Worm (Caenorhabditis elegans) whole organism, early embryonic: ENCODE measurements around the gene C05E11.2.

Experiments used
- B0310.2 ChIP-seq: sonication (generic microtip); optimal IDR thresholded peaks from 2 replicates; lab custom pipeline; 2016; ENCODE audit warnings: mild to moderate bottlenecking, missing genetic modification characterization, missing compliant biosample characterization
- F13C5.2 ChIP-seq: sonication (generic microtip); optimal IDR thresholded peaks from 2 replicates; lab custom pipeline; 2017; ENCODE audit warnings: mild to moderate bottlenecking, missing genetic modification characterization, inconsistent platforms, missing compliant biosample characterization
- aly-1 ChIP-seq: sonication (generic microtip); optimal IDR thresholded peaks from 2 replicates; lab custom pipeline; 2016; ENCODE audit warnings: missing genetic modification characterization, missing compliant biosample characterization
- ama-1 ChIP-seq: fragments of 150-350 bp; optimal IDR thresholded peaks from 2 replicates; lab custom pipeline; 2014
- ceh-13 ChIP-seq: fragments of 200-800 bp; sonication (Bioruptor generic); optimal IDR thresholded peaks from 2 replicates; lab custom pipeline; 2018; ENCODE audit warnings: mild to moderate bottlenecking, missing genetic modification characterization, missing compliant biosample characterization
- ceh-36 ChIP-seq: sonication (generic microtip); optimal IDR thresholded peaks from 2 replicates; lab custom pipeline; 2016; ENCODE audit warnings: missing genetic modification characterization, inconsistent platforms, missing compliant biosample characterization
- ets-7 ChIP-seq: sonication (generic microtip); optimal IDR thresholded peaks from 2 replicates; lab custom pipeline; 2016; ENCODE audit warnings: missing genotype, missing genetic modification characterization, missing compliant biosample characterization
- hmg-4 ChIP-seq: fragments of 200-800 bp; sonication (Bioruptor generic); optimal IDR thresholded peaks from 2 replicates; lab custom pipeline; 2018; ENCODE audit warnings: mild to moderate bottlenecking, missing genetic modification characterization, missing compliant biosample characterization
- pes-1 ChIP-seq: fragments of 200-800 bp; sonication (Bioruptor generic); IDR thresholded peaks from 2 replicates; pipeline ENCODE4 v1.3.6; 2022; ENCODE audit warnings: missing genetic modification reagents, missing genetic modification characterization, missing compliant biosample characterization
- scrt-1 ChIP-seq: fragments of 200-800 bp; sonication (Bioruptor generic); IDR thresholded peaks from 2 replicates; pipeline ENCODE4 v1.3.6; 2022; ENCODE audit warnings: missing genetic modification characterization, missing compliant biosample characterization
- sea-1 ChIP-seq: fragments of 200-800 bp; sonication (Bioruptor generic); conservative IDR thresholded peaks from 2 replicates; pipeline ENCODE4 v1.3.6; 2022; ENCODE audit warnings: missing genetic modification characterization, missing compliant biosample characterization
- tbx-11 ChIP-seq: fragments of 200-800 bp; sonication (Bioruptor generic); IDR thresholded peaks from 2 replicates; pipeline ENCODE4 v1.3.6; 2022; ENCODE audit warnings: missing genetic modification characterization, missing compliant biosample characterization
- tra-4 ChIP-seq: sonication (generic microtip); optimal IDR thresholded peaks from 2 replicates; lab custom pipeline; 2017; ENCODE audit warnings: missing genetic modification characterization, missing compliant biosample characterization

C05E11.2 gene

ce11 chrX:4636821-4637220, 50.1 kb downstream of the C05E11.2 start, which contains the start of gene hosl-1:
TSS of gene hosl-1 (plus strand) at chrX:4637121.
- no peak for TF ChIP-seq hmg-4 (GFP tag; lab: Kevin White, UChicago)
- TF ChIP-seq ama-1 (lab: Kevin White, UChicago): no peak
- no peak for TF ChIP-seq ceh-13
- no peak for TF ChIP-seq scrt-1 (GFP tag; lab: Robert Waterston, UW)
- no peak for TF ChIP-seq ets-7 (tag; lab: Kevin White, UChicago)
- no peak for TF ChIP-seq sea-1 (GFP tag; lab: Robert Waterston, UW)
- no peak for TF ChIP-seq F13C5.2 (tag; lab: Kevin White, UChicago)
- TF ChIP-seq tra-4 (tag; lab: Kevin White, UChicago): no peak
- TF ChIP-seq B0310.2 (tag; lab: Kevin White, UChicago): no peak
- TF ChIP-seq tbx-11 (GFP tag; lab: Robert Waterston, UW): no peak
- TF ChIP-seq aly-1 (tag; lab: Kevin White, UChicago): no peak
- TF ChIP-seq ceh-36: no peak
- TF ChIP-seq pes-1 (GFP tag; lab: Robert Waterston, UW): no peak
